Worm (Caenorhabditis elegans): Measurements from ENCODE around the gene C06G4.4.

Gene C06G4.4

ce11 chrIII:7973968-7974607, 3.5 kb downstream of the C06G4.4 start (continued):
- TF ChIP-seq ces-1 (GFP tag; optimal IDR thresholded peaks at IDR 0.05) (no peak), unc-30 (tag; optimal IDR thresholded peaks at IDR 0.05) (no peak), nhr-47 (tag; optimal IDR thresholded peaks at IDR 0.05) (no peak), ceh-82 (tag; optimal IDR thresholded peaks at IDR 0.05) (no peak), elt-3 (tag; optimal IDR thresholded peaks at IDR 0.05) (peak in 3 of 6 experiments; percentile 8 to 40 (median 8)), ceh-88 (GFP tag; IDR thresholded peaks at IDR 0.05) (no peak), lir-3 (tag; optimal IDR thresholded peaks at IDR 0.05; ENCODE audit: poor library complexity) (no peak), tlp-1 (tag; optimal IDR thresholded peaks at IDR 0.05) (no peak), ama-1 (optimal IDR thresholded peaks at IDR 0.05) (peak; percentile 27), xbp-1 (tag; optimal IDR thresholded peaks at IDR 0.05) (peak; percentile 4), fkh-10 (GFP tag; optimal IDR thresholded peaks at IDR 0.05) (no peak), nhr-20 (tag; optimal IDR thresholded peaks at IDR 0.05) (peak; percentile 68), nhr-84 (tag; optimal IDR thresholded peaks at IDR 0.05) (no peak), C16A3.4 (tag; optimal IDR thresholded peaks at IDR 0.05) (peak; percentile 16), aly-2 (tag; optimal IDR thresholded peaks at IDR 0.05) (no peak), lin-35 (GFP tag; optimal IDR thresholded peaks at IDR 0.05) (peak in 1 of 2 experiments; percentile 39), zag-1 (tag; optimal IDR thresholded peaks at IDR 0.05) (no peak), nhr-77 (tag; optimal IDR thresholded peaks at IDR 0.05) (no peak), dsc-1 (tag; optimal IDR thresholded peaks at IDR 0.05) (no peak), unc-98 (GFP tag; IDR thresholded peaks at IDR 0.05) (no peak), efl-1 (optimal IDR thresholded peaks at IDR 0.05) (no peak), efl-1 (GFP tag; optimal IDR thresholded peaks at IDR 0.05 in 1 of 2) (peak in 1 of 2 experiments; percentile 82), skn-1 (tag; optimal IDR thresholded peaks at IDR 0.05) (no peak), hpl-2 (GFP tag; optimal IDR thresholded peaks at IDR 0.05) (no peak), swsn-7 (tag; optimal IDR thresholded peaks at IDR 0.05) (no peak), hlh-4 (tag; optimal IDR thresholded peaks at IDR 0.05) (no peak), unc-86 (tag; optimal IDR thresholded peaks at IDR 0.05) (no peak), ceh-8 (GFP tag; optimal IDR thresholded peaks at IDR 0.05) (no peak), lin-15B (tag; optimal IDR thresholded peaks at IDR 0.05) (no peak), alr-1 (tag; optimal IDR thresholded peaks at IDR 0.05; ENCODE audit: borderline replicate concordance) (no peak), sptf-1 (tag; optimal IDR thresholded peaks at IDR 0.05) (no peak), lin-39 (tag; optimal IDR thresholded peaks at IDR 0.05) (no peak), C04F5.9 (tag; optimal IDR thresholded peaks at IDR 0.05) (no peak), hlh-17 (GFP tag; optimal IDR thresholded peaks at IDR 0.05; ENCODE audit: borderline replicate concordance) (no peak), aha-1 (tag; optimal IDR thresholded peaks at IDR 0.05) (no peak), pag-3 (tag; optimal IDR thresholded peaks at IDR 0.05; ENCODE audit: borderline replicate concordance, insufficient read depth) (no peak), nhr-12 (tag; optimal IDR thresholded peaks at IDR 0.05) (no peak), ceh-90 (tag; optimal IDR thresholded peaks at IDR 0.05) (no peak), nhr-76 (tag; optimal IDR thresholded peaks at IDR 0.05) (no peak), F16B12.6 (tag; optimal IDR thresholded peaks at IDR 0.05) (no peak), elt-2 (tag; optimal IDR thresholded peaks at IDR 0.05) (peak; percentile 34), jun-1 (tag; optimal IDR thresholded peaks at IDR 0.05) (no peak), blmp-1 (tag; optimal IDR thresholded peaks at IDR 0.05) (peak; percentile 58), rnt-1 (tag; optimal IDR thresholded peaks at IDR 0.05) (no peak), tbx-2 (tag; optimal IDR thresholded peaks at IDR 0.05) (peak; percentile 44), vab-15 (tag; optimal IDR thresholded peaks at IDR 0.05) (no peak), mef-2 (tag; optimal IDR thresholded peaks at IDR 0.05) (no peak), irx-1 (tag; optimal IDR thresholded peaks at IDR 0.05) (no peak), nhr-11 (tag; optimal IDR thresholded peaks at IDR 0.05) (no peak), unc-130 (tag; optimal IDR thresholded peaks at IDR 0.05) (no peak), fos-1 (tag; optimal IDR thresholded peaks at IDR 0.05) (no peak), fkh-8 (tag; optimal IDR thresholded peaks at IDR 0.05) (no peak), zip-4 (GFP tag; optimal IDR thresholded peaks at IDR 0.05) (no peak), fkh-4 (tag; optimal IDR thresholded peaks at IDR 0.05; ENCODE audit: borderline replicate concordance) (no peak)

All from whole organism, L1 larva.